Fruit fly (Drosophila melanogaster) whole organism, adult: Measurements from ENCODE around the gene CG8461.

Experiments
- CG14711 ChIP-seq: fragments of 200-800 bp; sonication (Bioruptor generic); optimal IDR thresholded peaks from 2 replicates; lab custom pipeline; 2018; ENCODE audit warnings: missing biosample characterization, mild to moderate bottlenecking, missing genetic modification characterization, moderate library complexity
- CG1620 ChIP-seq: fragments of 200-800 bp; sonication (Bioruptor generic); optimal IDR thresholded peaks from 2 replicates; lab custom pipeline; 2016; ENCODE audit warnings: missing biosample characterization, missing genetic modification characterization
- CG33017 ChIP-seq: fragments of 200-800 bp; sonication (Bioruptor generic); optimal IDR thresholded peaks from 2 replicates; lab custom pipeline; 2018; ENCODE audit warnings: missing biosample characterization, mild to moderate bottlenecking, missing genetic modification characterization, moderate library complexity
- CG5204 ChIP-seq: fragments of 200-800 bp; sonication (Bioruptor generic); optimal IDR thresholded peaks from 2 replicates; lab custom pipeline; 2016; ENCODE audit warnings: missing biosample characterization, missing genetic modification characterization
- CG7101 ChIP-seq: fragments of 200-800 bp; sonication (Bioruptor generic); optimal IDR thresholded peaks from 2 replicates; lab custom pipeline; 2018; ENCODE audit warnings: missing biosample characterization, mild to moderate bottlenecking, missing genetic modification characterization, moderate library complexity
- Crg-1 ChIP-seq: fragments of 200-800 bp; sonication (Bioruptor generic); optimal IDR thresholded peaks from 2 replicates; lab custom pipeline; 2016; ENCODE audit warnings: missing biosample characterization, missing genetic modification characterization
- Hr96 ChIP-seq: fragments of 200-800 bp; sonication (Bioruptor generic); optimal IDR thresholded peaks from 2 replicates; lab custom pipeline; 2016; ENCODE audit warnings: missing biosample characterization, missing genetic modification characterization
- bab1 ChIP-seq: fragments of 200-800 bp; sonication (Bioruptor generic); optimal IDR thresholded peaks from 3 replicates; lab custom pipeline; 2019; ENCODE audit warnings: missing biosample characterization, mild to moderate bottlenecking, missing genetic modification characterization, moderate library complexity
- kay ChIP-seq: fragments of 200-800 bp; sonication (Bioruptor generic); peaks from one replicate; lab custom pipeline; 2016; ENCODE audit warnings: missing biosample characterization, missing genetic modification characterization, borderline replicate concordance
- ovo ChIP-seq: fragments of 200-800 bp; sonication (Bioruptor generic); optimal IDR thresholded peaks from 2 replicates; lab custom pipeline; 2016; ENCODE audit warnings: missing biosample characterization, missing genetic modification characterization
- pad ChIP-seq: fragments of 200-800 bp; sonication (Bioruptor generic); optimal IDR thresholded peaks from 3 replicates; lab custom pipeline; 2017; ENCODE audit warnings: missing biosample characterization, missing genetic modification characterization, mild to moderate bottlenecking, moderate library complexity, missing genetic modification reagents
- tj ChIP-seq: fragments of 200-800 bp; sonication (Bioruptor generic); optimal IDR thresholded peaks from 3 replicates; lab custom pipeline; 2017; ENCODE audit warnings: missing biosample characterization, mild to moderate bottlenecking, missing genetic modification characterization, moderate library complexity
- toe ChIP-seq: fragments of 200-800 bp; sonication (Bioruptor generic); optimal IDR thresholded peaks from 2 replicates; lab custom pipeline; 2016; ENCODE audit warnings: missing biosample characterization, missing genetic modification characterization

The CG8461 gene

DNA sequence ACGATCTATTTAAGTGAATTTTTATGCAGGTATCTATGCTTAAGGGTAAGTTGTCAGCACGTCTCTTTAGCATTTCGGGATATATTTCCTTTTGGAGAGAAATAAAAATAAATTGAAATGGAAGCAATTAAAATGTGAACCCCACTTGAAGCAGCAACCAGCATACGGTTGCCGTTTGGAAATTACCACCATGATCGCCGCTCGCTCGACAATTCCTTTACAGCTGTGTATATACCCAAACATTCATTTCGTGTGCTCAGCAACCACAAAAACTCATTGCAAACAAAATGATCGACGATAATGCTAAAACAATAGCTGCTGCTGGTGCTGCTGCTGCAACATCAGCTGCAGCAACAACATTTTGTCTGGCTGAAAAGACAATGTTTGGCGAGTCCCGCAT, 47.1 kb downstream of the CG8461 start:
- TF ChIP-seq Crg-1 (GFP tag; lab: Kevin White, UChicago), result no peak
- no peak for TF ChIP-seq CG14711 (tag; lab: Kevin White, UChicago)
- no peak for TF ChIP-seq pad (GFP tag; lab: Kevin White, UChicago)

DNA sequence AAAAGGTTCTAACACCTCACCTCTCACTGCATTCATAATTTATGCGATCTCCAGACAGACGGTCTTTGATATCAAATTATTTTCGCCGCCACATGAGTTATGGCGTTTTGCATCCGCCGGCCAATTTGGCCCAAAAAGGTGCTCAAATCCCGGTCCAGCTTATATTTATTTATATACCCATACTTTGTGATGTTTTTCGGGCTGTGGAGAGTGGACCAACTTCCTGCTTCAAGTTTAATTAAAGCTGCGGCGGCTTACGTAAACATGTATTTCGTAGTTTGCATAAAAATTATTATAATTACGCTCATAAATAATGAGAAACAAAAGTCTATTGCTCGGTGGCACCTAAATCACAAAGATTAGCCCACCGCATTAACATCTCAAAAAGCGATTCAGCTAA, 48.3 kb downstream of the CG8461 start:
- TF ChIP-seq bab1 (GFP tag; lab: Kevin White, UChicago) (no peak), CG1620 (no peak), toe (GFP tag; lab: Kevin White, UChicago) (no peak), Crg-1 (GFP tag; lab: Kevin White, UChicago) (no peak), CG7101 (tag; lab: Kevin White, UChicago) (no peak), ovo (GFP tag; lab: Kevin White, UChicago) (no peak), CG5204 (no peak), tj (no peak), kay (GFP tag; lab: Kevin White, UChicago) (no peak)

DNA sequence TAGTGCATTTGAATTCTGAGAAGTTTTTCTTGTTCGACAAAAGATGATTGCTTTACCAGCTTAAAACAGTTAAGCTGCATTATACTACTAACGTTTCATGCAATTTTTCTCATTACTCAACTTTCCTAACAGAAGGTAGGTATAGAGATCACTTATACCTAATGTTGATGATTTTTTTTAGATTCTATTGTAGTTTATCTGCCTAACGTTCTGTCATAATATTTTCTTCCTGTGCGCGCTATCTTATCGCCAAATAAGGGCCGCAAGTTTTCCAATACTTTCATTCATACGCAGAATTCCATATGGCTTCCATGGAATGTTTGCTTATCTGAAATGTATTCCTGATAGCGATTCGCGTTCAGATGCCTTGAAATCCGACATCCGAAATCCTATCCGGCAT, 49.0 kb downstream of the CG8461 start:
- TF ChIP-seq Hr96 (GFP tag; lab: Kevin White, UChicago), result no peak
- no peak for TF ChIP-seq CG1620

DNA sequence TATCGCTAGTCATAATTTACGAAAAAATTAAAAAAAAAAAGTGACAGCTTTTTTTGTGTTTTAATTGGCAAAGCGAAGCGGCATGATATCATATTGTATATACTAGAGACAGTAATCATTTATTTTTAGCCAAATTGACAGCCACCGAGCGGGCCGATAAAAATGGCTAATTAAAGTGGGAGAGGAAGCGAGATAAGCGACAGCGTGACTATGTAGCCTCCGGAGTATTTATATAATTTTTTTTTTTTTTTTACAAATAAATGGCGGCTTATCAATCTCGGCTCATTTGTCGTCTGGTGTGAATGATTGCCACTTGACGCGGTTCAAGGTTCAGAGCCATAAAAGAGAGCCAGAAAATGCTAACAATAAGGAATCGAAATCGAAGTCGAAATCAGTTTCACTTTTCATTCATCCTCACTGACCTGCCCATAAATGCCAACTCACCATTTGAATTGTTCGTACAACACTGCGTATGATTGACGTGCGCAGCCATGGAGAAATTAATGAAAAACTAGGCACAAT, 50.5 kb downstream of the CG8461 start:
- TF ChIP-seq Crg-1 (GFP tag; lab: Kevin White, UChicago), result no peak
- no peak for TF ChIP-seq CG5204
- no peak for TF ChIP-seq toe (GFP tag; lab: Kevin White, UChicago)
- no peak for TF ChIP-seq Hr96 (GFP tag; lab: Kevin White, UChicago)
- TF ChIP-seq CG33017 (tag; lab: Kevin White, UChicago), result no peak
- TF ChIP-seq kay (GFP tag; lab: Kevin White, UChicago), result no peak
- TF ChIP-seq CG7101 (tag; lab: Kevin White, UChicago), result no peak
- TF ChIP-seq CG14711 (tag; lab: Kevin White, UChicago), result no peak
